Worm (Caenorhabditis elegans): ENCODE results near the gene C46F11.6.

C46F11.6 gene

ce11 chrIII:3701411-3702310 lies 31.4 kb upstream of the C46F11.6 start, which contains the start of the genes pdi-1 and C14B1.2:
pdi-1 (minus strand) TSS chrIII:3701461.
C14B1.2 (plus strand) TSS chrIII:3702260.
- TF ChIP-seq nhr-43 (tag; optimal IDR thresholded peaks at IDR 0.05; ENCODE audit: poor library complexity, severe bottlenecking) (peak; percentile 67), jun-1 (tag; optimal IDR thresholded peaks at IDR 0.05) (peak; percentile 16), nhr-67 (tag; optimal IDR thresholded peaks at IDR 0.05) (no peak), hmg-11 (tag; optimal IDR thresholded peaks at IDR 0.05) (no peak), lin-15B (tag; optimal IDR thresholded peaks at IDR 0.05) (peak; percentile 65), snpc-4 (tag; optimal IDR thresholded peaks at IDR 0.05) (peak; percentile 33), daf-12 (tag; optimal IDR thresholded peaks at IDR 0.05) (no peak), nfya-1 (tag; optimal IDR thresholded peaks at IDR 0.05; ENCODE audit: insufficient read depth) (peak; percentile 92), ceh-28 (tag; optimal IDR thresholded peaks at IDR 0.05) (peak; percentile 20), nhr-23 (tag; optimal IDR thresholded peaks at IDR 0.05) (peak; percentile 21), mml-1 (tag; optimal IDR thresholded peaks at IDR 0.05) (no peak), aly-2 (tag; optimal IDR thresholded peaks at IDR 0.05) (no peak), tbx-2 (tag; optimal IDR thresholded peaks at IDR 0.05) (no peak), lsy-12 (tag; optimal IDR thresholded peaks at IDR 0.05) (peak; percentile 29), ZK546.5 (tag; optimal IDR thresholded peaks at IDR 0.05) (no peak), elt-3 (tag; optimal IDR thresholded peaks at IDR 0.05) (no peak), pqm-1 (tag; optimal IDR thresholded peaks at IDR 0.05) (peak; percentile 29), nhr-237 (tag; optimal IDR thresholded peaks at IDR 0.05) (no peak), mdl-1 (tag; optimal IDR thresholded peaks at IDR 0.05) (peak; percentile 5), nhr-25 (tag; optimal IDR thresholded peaks at IDR 0.05) (peak; percentile 79), nhr-77 (tag; optimal IDR thresholded peaks at IDR 0.05) (no peak), fos-1 (tag; optimal IDR thresholded peaks at IDR 0.05) (peak; percentile 28), ceh-16 (tag; optimal IDR thresholded peaks at IDR 0.05) (no peak), nhr-12 (tag; optimal IDR thresholded peaks at IDR 0.05) (no peak), lin-39 (tag; optimal IDR thresholded peaks at IDR 0.05) (peak; percentile 0), pha-4 (tag; optimal IDR thresholded peaks at IDR 0.05) (peak; percentile 83), R02D3.7 (tag; optimal IDR thresholded peaks at IDR 0.05) (no peak), elt-2 (tag; optimal IDR thresholded peaks at IDR 0.05) (peak; percentile 44), unc-62 (GFP tag; optimal IDR thresholded peaks at IDR 0.05) (no peak)

- TF ChIP-seq lin-39 (tag; optimal IDR thresholded peaks at IDR 0.05) (no peak), nhr-23 (tag; optimal IDR thresholded peaks at IDR 0.05) (peak; percentile 54), ceh-28 (tag; optimal IDR thresholded peaks at IDR 0.05) (peak; percentile 25), ceh-9 (tag; optimal IDR thresholded peaks at IDR 0.05) (no peak), nhr-43 (tag; optimal IDR thresholded peaks at IDR 0.05; ENCODE audit: poor library complexity, severe bottlenecking) (peak; percentile 26)
Measured at ce11 chrIII:3699275-3699674, 29.0 kb upstream of the C46F11.6 start, which contains the start of gene cyn-9. cyn-9 (minus strand) TSS chrIII:3699640.

- TF ChIP-seq unc-39 (tag; optimal IDR thresholded peaks at IDR 0.05) = no peak
- TF ChIP-seq egl-5 (tag; optimal IDR thresholded peaks at IDR 0.05) = no peak
- no peak for TF ChIP-seq elt-3 (tag; optimal IDR thresholded peaks at IDR 0.05)
- no peak for TF ChIP-seq nhr-25 (tag; optimal IDR thresholded peaks at IDR 0.05)
- no peak for TF ChIP-seq ceh-82 (tag; optimal IDR thresholded peaks at IDR 0.05)
- TF ChIP-seq elt-1 (tag; optimal IDR thresholded peaks at IDR 0.05) = no peak
- no peak for TF ChIP-seq ceh-16 (tag; optimal IDR thresholded peaks at IDR 0.05)
- no peak for TF ChIP-seq fkh-10 (GFP tag; optimal IDR thresholded peaks at IDR 0.05)
- TF ChIP-seq ceh-9 (tag; optimal IDR thresholded peaks at IDR 0.05) = no peak
- TF ChIP-seq egl-27 (tag; optimal IDR thresholded peaks at IDR 0.05) = no peak
- no peak for TF ChIP-seq skn-1 (tag; optimal IDR thresholded peaks at IDR 0.05)
- TF ChIP-seq fos-1 (tag; optimal IDR thresholded peaks at IDR 0.05) = no peak
- TF ChIP-seq sea-2 (GFP tag; optimal IDR thresholded peaks at IDR 0.05) = no peak
- no peak for TF ChIP-seq ztf-11 (tag; optimal IDR thresholded peaks at IDR 0.05)
- TF ChIP-seq mml-1 (tag; optimal IDR thresholded peaks at IDR 0.05) = no peak
Measured at ce11 chrIII:3698366-3698765, 28.1 kb upstream of the C46F11.6 start.
